Worm (Caenorhabditis elegans) whole organism, L4 larva: Measurements from ENCODE around the gene K09B11.5.

Experiments
- D1046.2 ChIP-seq: fragments of 200-800 bp; sonication (Bioruptor generic); IDR thresholded peaks from 2 replicates; pipeline ENCODE4 v1.3.6; 2022; ENCODE audit warnings: missing genetic modification characterization, missing compliant biosample characterization
- F44E2.7 ChIP-seq: fragments of 200-800 bp; sonication (Bioruptor generic); IDR thresholded peaks from 2 replicates; pipeline ENCODE4 v2.1.2; 2022; ENCODE audit warnings: missing genetic modification characterization, missing compliant biosample characterization
- T26A8.4 ChIP-seq: fragments of 200-800 bp; sonication (Bioruptor generic); IDR thresholded peaks from 2 replicates; pipeline ENCODE4 v1.3.6; 2022; ENCODE audit warnings: missing genetic modification characterization, missing compliant biosample characterization
- Y5F2A.4 ChIP-seq: fragments of 200-800 bp; sonication (Bioruptor generic); optimal IDR thresholded peaks from 2 replicates; lab custom pipeline; 2018; ENCODE audit warnings: mild to moderate bottlenecking, missing genetic modification characterization, missing compliant biosample characterization
- Y75B8A.6 ChIP-seq: fragments of 200-800 bp; sonication (Bioruptor generic); IDR thresholded peaks from 2 replicates; pipeline ENCODE4 v1.3.6; 2022; ENCODE audit warnings: missing genetic modification reagents, missing genetic modification characterization, missing compliant biosample characterization
- ZK546.5 ChIP-seq, 2 experiments: sonication (generic microtip); optimal IDR thresholded peaks; 2 replicates each; lab custom pipeline; 2017; ENCODE audit warnings: missing biosample characterization in 2 of 2, missing genetic modification characterization in 2 of 2
- aly-2 ChIP-seq: sonication (generic microtip); optimal IDR thresholded peaks from 2 replicates; lab custom pipeline; 2018; ENCODE audit warnings: missing biosample characterization, missing genetic modification characterization
- ama-1 ChIP-seq: fragments of 150-350 bp; optimal IDR thresholded peaks from 2 replicates; lab custom pipeline; 2014; ENCODE audit warnings: inconsistent platforms, mixed read lengths
- arid-1 ChIP-seq: fragments of 200-800 bp; sonication (Bioruptor generic); conservative IDR thresholded peaks from 2 replicates; pipeline ENCODE4 v1.3.6; 2022; ENCODE audit warnings: missing genetic modification reagents, missing genetic modification characterization, missing compliant biosample characterization
- attf-4 ChIP-seq: sonication (generic microtip); optimal IDR thresholded peaks from 3 replicates; lab custom pipeline; 2017; ENCODE audit warnings: missing biosample characterization, missing genetic modification characterization
- ceh-28 ChIP-seq: fragments of 150-350 bp; optimal IDR thresholded peaks from 2 replicates; lab custom pipeline; 2014; ENCODE audit warnings: missing biosample characterization, missing genetic modification reagents, missing genetic modification characterization
- ceh-62 ChIP-seq: sonication (generic microtip); optimal IDR thresholded peaks from 2 replicates; lab custom pipeline; 2017; ENCODE audit warnings: missing biosample characterization, missing genetic modification characterization
- ces-1 ChIP-seq: fragments of 150-350 bp; sonication (generic microtip); optimal IDR thresholded peaks from 4 replicates; lab custom pipeline; 2014; ENCODE audit warnings: missing biosample characterization, missing genetic modification reagents, missing genetic modification characterization
- cey-2 ChIP-seq: sonication (generic microtip); optimal IDR thresholded peaks from 3 replicates; lab custom pipeline; 2017; ENCODE audit warnings: missing genetic modification characterization, mild to moderate bottlenecking, missing compliant biosample characterization, antibody characterized with exemption, borderline replicate concordance; ENCODE audit not compliant: insufficient read depth
- dmd-6 ChIP-seq: fragments of 200-800 bp; sonication (Bioruptor generic); IDR thresholded peaks from 2 replicates; pipeline ENCODE4 v1.3.6; 2022; ENCODE audit warnings: missing genetic modification reagents, missing genetic modification characterization, missing compliant biosample characterization
- dmd-8 ChIP-seq: fragments of 200-800 bp; sonication (Bioruptor generic); IDR thresholded peaks from 2 replicates; pipeline ENCODE4 v1.3.6; 2022; ENCODE audit warnings: missing genetic modification characterization, missing compliant biosample characterization
- egl-27 ChIP-seq: sonication (generic microtip); optimal IDR thresholded peaks from 3 replicates; lab custom pipeline; 2017; ENCODE audit warnings: missing biosample characterization, missing genetic modification reagents, missing genetic modification characterization
- egl-43 ChIP-seq: fragments of 200-800 bp; sonication (Bioruptor generic); IDR thresholded peaks from 2 replicates; pipeline ENCODE4 v1.3.6; 2022; ENCODE audit warnings: missing genetic modification reagents, missing genetic modification characterization, missing compliant biosample characterization
- fkh-10 ChIP-seq: fragments of 150-350 bp; optimal IDR thresholded peaks from 2 replicates; lab custom pipeline; 2014; ENCODE audit warnings: missing biosample characterization, missing genetic modification reagents, missing genetic modification characterization
- gei-8 ChIP-seq: fragments of 200-800 bp; sonication (Bioruptor generic); optimal IDR thresholded peaks from 2 replicates; lab custom pipeline; 2018; ENCODE audit warnings: mild to moderate bottlenecking, missing genetic modification characterization, missing compliant biosample characterization
- hmg-1.1 ChIP-seq: fragments of 200-800 bp; sonication (Bioruptor generic); IDR thresholded peaks from 2 replicates; pipeline ENCODE4 v1.3.6; 2022; ENCODE audit warnings: missing genetic modification reagents, missing genetic modification characterization, missing compliant biosample characterization
- lin-15B ChIP-seq: fragments of 150-350 bp; sonication (generic microtip); optimal IDR thresholded peaks from 3 replicates; lab custom pipeline; 2014; ENCODE audit warnings: missing biosample characterization, missing genetic modification characterization
- lin-38 ChIP-seq: fragments of 200-800 bp; sonication (Bioruptor generic); IDR thresholded peaks from 2 replicates; pipeline ENCODE4 v1.3.6; 2022; ENCODE audit warnings: missing genetic modification reagents, missing genetic modification characterization, missing compliant biosample characterization
- lin-39 ChIP-seq: fragments of 150-350 bp; optimal IDR thresholded peaks from 2 replicates; lab custom pipeline; 2014; ENCODE audit warnings: missing biosample characterization, missing genetic modification reagents, missing genetic modification characterization
- lsy-2 ChIP-seq, 2 experiments: fragments of 150-350 bp in 1 of 2; sonication (generic microtip) in 1 of 2; optimal IDR thresholded peaks; 2 replicates each; lab custom pipeline; 2014 to 2017; ENCODE audit warnings: missing biosample characterization in 2 of 2, missing genetic modification characterization in 2 of 2
- madf-9 ChIP-seq: fragments of 200-800 bp; sonication (Bioruptor generic); conservative IDR thresholded peaks from 2 replicates; pipeline ENCODE4 v1.3.6; 2022; ENCODE audit warnings: missing genetic modification reagents, missing genetic modification characterization, missing compliant biosample characterization
- mdt-29 ChIP-seq: fragments of 200-800 bp; sonication (Bioruptor generic); IDR thresholded peaks from 2 replicates; pipeline ENCODE4 v1.3.6; 2022; ENCODE audit warnings: missing genetic modification reagents, missing genetic modification characterization, missing compliant biosample characterization
- mes-2 ChIP-seq: sonication (generic microtip); optimal IDR thresholded peaks from 2 replicates; lab custom pipeline; 2016; ENCODE audit warnings: missing genotype, mild to moderate bottlenecking, missing genetic modification characterization, missing compliant biosample characterization; ENCODE audit not compliant: poor library complexity, severe bottlenecking
- mxl-2 ChIP-seq: fragments of 200-800 bp; sonication (Bioruptor generic); conservative IDR thresholded peaks from 2 replicates; pipeline ENCODE4 v1.3.6; 2022; ENCODE audit warnings: missing genetic modification reagents, missing genetic modification characterization, missing compliant biosample characterization
- mxl-3 ChIP-seq: fragments of 200-800 bp; sonication (Bioruptor generic); optimal IDR thresholded peaks from 2 replicates; lab custom pipeline; 2018; ENCODE audit warnings: mild to moderate bottlenecking, missing genetic modification characterization, missing compliant biosample characterization
- nhr-102 ChIP-seq: sonication (generic microtip); optimal IDR thresholded peaks from 2 replicates; lab custom pipeline; 2016; ENCODE audit warnings: mild to moderate bottlenecking, missing genetic modification characterization, moderate library complexity, missing compliant biosample characterization
- nhr-237 ChIP-seq: sonication (generic microtip); optimal IDR thresholded peaks from 2 replicates; lab custom pipeline; 2017; ENCODE audit warnings: missing biosample characterization, missing genetic modification characterization
- nhr-28 ChIP-seq: fragments of 150-350 bp; optimal IDR thresholded peaks from 2 replicates; lab custom pipeline; 2014; ENCODE audit warnings: missing biosample characterization, missing genetic modification characterization
- nhr-48 ChIP-seq: sonication (generic microtip); optimal IDR thresholded peaks from 2 replicates; lab custom pipeline; 2016; ENCODE audit warnings: mild to moderate bottlenecking, missing genetic modification characterization, missing compliant biosample characterization
- nhr-77 ChIP-seq: fragments of 150-350 bp; optimal IDR thresholded peaks from 2 replicates; lab custom pipeline; 2014; ENCODE audit warnings: missing biosample characterization, missing genetic modification characterization
- php-3 ChIP-seq: fragments of 200-800 bp; sonication (Bioruptor generic); IDR thresholded peaks from 2 replicates; pipeline ENCODE4 v1.3.6; 2022; ENCODE audit warnings: missing genetic modification reagents, missing genetic modification characterization, missing compliant biosample characterization
- saeg-2 ChIP-seq: fragments of 200-800 bp; sonication (Bioruptor generic); IDR thresholded peaks from 2 replicates; pipeline ENCODE4 v1.3.6; 2022; ENCODE audit warnings: missing genetic modification reagents, missing genetic modification characterization, missing compliant biosample characterization
- set-16 ChIP-seq: fragments of 200-800 bp; sonication (Bioruptor generic); IDR thresholded peaks from 2 replicates; pipeline ENCODE4 v1.3.6; 2022; ENCODE audit warnings: missing genetic modification reagents, missing genetic modification characterization, missing compliant biosample characterization
- snpc-4 ChIP-seq: fragments of 150-350 bp; optimal IDR thresholded peaks from 2 replicates; lab custom pipeline; 2014; ENCODE audit warnings: missing biosample characterization, missing genetic modification characterization
- spr-1 ChIP-seq: sonication (generic microtip); optimal IDR thresholded peaks from 2 replicates; lab custom pipeline; 2016; ENCODE audit warnings: mild to moderate bottlenecking, missing genetic modification characterization, missing compliant biosample characterization
- spr-3 ChIP-seq: fragments of 200-800 bp; sonication (Bioruptor generic); optimal IDR thresholded peaks from 2 replicates; lab custom pipeline; 2018; ENCODE audit warnings: mild to moderate bottlenecking, missing genetic modification characterization, missing compliant biosample characterization
- tag-97 ChIP-seq: fragments of 200-800 bp; sonication (Bioruptor generic); IDR thresholded peaks from 2 replicates; pipeline ENCODE4 v1.3.6; 2022; ENCODE audit warnings: missing genetic modification characterization, missing compliant biosample characterization
- tra-1 ChIP-seq: fragments of 200-800 bp; sonication (Bioruptor generic); IDR thresholded peaks from 2 replicates; pipeline ENCODE4 v1.3.6; 2022; ENCODE audit warnings: missing genetic modification reagents, missing genetic modification characterization, missing compliant biosample characterization
- unc-130 ChIP-seq: sonication (generic microtip); optimal IDR thresholded peaks from 2 replicates; lab custom pipeline; 2016; ENCODE audit warnings: missing genetic modification reagents, missing genetic modification characterization, missing compliant biosample characterization
- vab-7 ChIP-seq: fragments of 200-800 bp; sonication (Bioruptor generic); IDR thresholded peaks from 2 replicates; pipeline ENCODE4 v1.3.6; 2022; ENCODE audit warnings: missing genetic modification reagents, missing genetic modification characterization, missing compliant biosample characterization
- zag-1 ChIP-seq: fragments of 150-350 bp; optimal IDR thresholded peaks from 2 replicates; lab custom pipeline; 2014; ENCODE audit warnings: missing biosample characterization, missing genetic modification characterization
- zfp-3 ChIP-seq: fragments of 200-800 bp; sonication (Bioruptor generic); conservative IDR thresholded peaks from 2 replicates; pipeline ENCODE4 v1.3.6; 2022; ENCODE audit warnings: missing genetic modification reagents, missing genetic modification characterization, missing compliant biosample characterization
- zip-11 ChIP-seq: fragments of 200-800 bp; sonication (Bioruptor generic); IDR thresholded peaks from 2 replicates; pipeline ENCODE4 v1.3.6; 2022; ENCODE audit warnings: missing genetic modification characterization, missing compliant biosample characterization
- zip-2 ChIP-seq: fragments of 150-350 bp; optimal IDR thresholded peaks from 2 replicates; lab custom pipeline; 2014; ENCODE audit warnings: missing biosample characterization, missing genetic modification characterization
- ztf-11 ChIP-seq: fragments of 150-350 bp; optimal IDR thresholded peaks from 2 replicates; lab custom pipeline; 2014; ENCODE audit warnings: missing biosample characterization, missing genetic modification characterization

K09B11.5 gene

ce11 chrIV:13389237-13389636 is 44.6 kb downstream of the K09B11.5 start (continued):
- TF ChIP-seq lin-39 (tag; lab: Kevin White, UChicago) (no peak), fkh-10 (no peak)

- peak; percentile 54 for TF ChIP-seq mxl-2
- peak; percentile 49 for TF ChIP-seq nhr-102 (tag; lab: Kevin White, UChicago)
- no peak for TF ChIP-seq ces-1 (GFP tag; lab: Kevin White, UChicago)
- no peak for TF ChIP-seq Y5F2A.4 (GFP tag; lab: Kevin White, UChicago)
- TF ChIP-seq hmg-1.1, result 0 out of 2 replicates have a peak, but pooled peaks have one; percentile 25
- TF ChIP-seq D1046.2 (GFP tag; lab: Robert Waterston, UW), result no peak
- TF ChIP-seq mes-2, result peak; percentile 55
- TF ChIP-seq zag-1 (tag; lab: Kevin White, UChicago), result no peak
- TF ChIP-seq T26A8.4 (GFP tag; lab: Robert Waterston, UW), result peak; percentile 69
- TF ChIP-seq mxl-3 (GFP tag; lab: Kevin White, UChicago), result no peak
- peak; percentile 94 for TF ChIP-seq ama-1 (lab: Kevin White, UChicago)
- no peak for TF ChIP-seq saeg-2 (GFP tag; lab: Robert Waterston, UW)
- no peak for TF ChIP-seq tag-97
- TF ChIP-seq zip-11 (GFP tag; lab: Robert Waterston, UW), result no peak
- no peak for TF ChIP-seq nhr-237 (tag; lab: Kevin White, UChicago)
- no peak for TF ChIP-seq egl-43
- TF ChIP-seq F44E2.7 (GFP tag; lab: Robert Waterston, UW), result no peak
- peak; percentile 60 for TF ChIP-seq nhr-77 (tag; lab: Kevin White, UChicago)
- TF ChIP-seq lin-15B (tag; lab: Kevin White, UChicago), result no peak
- no peak for TF ChIP-seq egl-27 (tag; lab: Kevin White, UChicago)
- TF ChIP-seq zfp-3 (GFP tag; lab: Robert Waterston, UW), result peak; percentile 80
- peak; percentile 30; the same call in 1 of the 2 replicates for TF ChIP-seq dmd-6 (GFP tag; lab: Robert Waterston, UW)
- TF ChIP-seq nhr-28 (tag; lab: Kevin White, UChicago), result peak; percentile 32
- no peak for TF ChIP-seq lin-39 (tag; lab: Kevin White, UChicago)
- 0 out of 2 replicates have a peak, but pooled peaks have one; percentile 35 for TF ChIP-seq dmd-8 (GFP tag; lab: Robert Waterston, UW)
- no peak for TF ChIP-seq snpc-4
- TF ChIP-seq spr-3, result peak; percentile 18
- no peak for TF ChIP-seq cey-2 (tag; lab: Kevin White, UChicago)
- no peak for TF ChIP-seq ZK546.5 (tag; optimal IDR thresholded peaks at IDR 0.05; lab: Kevin White, UChicago)
- peak; percentile 66 for TF ChIP-seq zip-2 (tag; lab: Kevin White, UChicago)
- TF ChIP-seq spr-1, result peak; percentile 19
- TF ChIP-seq madf-9 (GFP tag; lab: Robert Waterston, UW), result no peak
- no peak for TF ChIP-seq php-3 (GFP tag; lab: Robert Waterston, UW)
- TF ChIP-seq lsy-2 (tag; optimal IDR thresholded peaks at IDR 0.05; lab: Kevin White, UChicago), result peak; percentile 0 to 80
- TF ChIP-seq ztf-11 (tag; lab: Kevin White, UChicago), result no peak
- TF ChIP-seq tra-1 (GFP tag; lab: Robert Waterston, UW), result no peak
- TF ChIP-seq Y75B8A.6 (GFP tag; lab: Robert Waterston, UW), result no peak
- no peak for TF ChIP-seq vab-7
- TF ChIP-seq gei-8 (GFP tag; lab: Kevin White, UChicago), result no peak
- TF ChIP-seq attf-4 (tag; lab: Kevin White, UChicago), result no peak
- no peak for TF ChIP-seq unc-130
- peak; percentile 56 for TF ChIP-seq nhr-48
- peak; percentile 70 for TF ChIP-seq lin-38 (GFP tag; lab: Robert Waterston, UW)
- no peak for TF ChIP-seq ceh-62 (tag; lab: Kevin White, UChicago)
- TF ChIP-seq ceh-28 (tag; lab: Kevin White, UChicago), result no peak
- no peak for TF ChIP-seq set-16 (GFP tag; lab: Robert Waterston, UW)
- TF ChIP-seq arid-1 (GFP tag; lab: Robert Waterston, UW), result no peak; the same call in 1 of the 2 replicates
- TF ChIP-seq aly-2 (tag; lab: Kevin White, UChicago), result no peak
- TF ChIP-seq mdt-29 (GFP tag; lab: Robert Waterston, UW), result no peak
These were observed 45.0 kb downstream of the K09B11.5 start for ce11 chrIV:13388779-13389178.
